Worm (Caenorhabditis elegans) whole organism, young adult: ENCODE results near the gene T21C9.11.

Experiments
- B0019.2 ChIP-seq: fragments of 200-800 bp; sonication (Bioruptor generic); conservative IDR thresholded peaks from 2 replicates; pipeline ENCODE4 v1.3.6; 2022; ENCODE audit warnings: missing genetic modification reagents, missing genetic modification characterization, missing compliant biosample characterization
- D2030.7 ChIP-seq: fragments of 200-800 bp; sonication (Bioruptor generic); IDR thresholded peaks from 2 replicates; pipeline ENCODE4 v1.3.6; 2022; ENCODE audit warnings: missing genetic modification reagents, missing genetic modification characterization, missing compliant biosample characterization
- F37B4.10 ChIP-seq: fragments of 200-800 bp; sonication (Bioruptor generic); IDR thresholded peaks from 2 replicates; pipeline ENCODE4 v1.3.6; 2022; ENCODE audit warnings: missing genetic modification characterization, missing compliant biosample characterization
- F39B2.1 ChIP-seq: fragments of 200-800 bp; sonication (Bioruptor generic); IDR thresholded peaks from 2 replicates; pipeline ENCODE4 v1.3.6; 2022; ENCODE audit warnings: missing genetic modification reagents, missing genetic modification characterization, missing compliant biosample characterization
- F55B11.4 ChIP-seq: sonication (generic microtip); optimal IDR thresholded peaks from 2 replicates; lab custom pipeline; 2016; ENCODE audit warnings: missing compliant biosample characterization, missing genetic modification characterization, borderline replicate concordance; ENCODE audit not compliant: insufficient read depth
- F57C9.4 ChIP-seq: sonication (generic microtip); optimal IDR thresholded peaks from 2 replicates; lab custom pipeline; 2017; ENCODE audit warnings: mild to moderate bottlenecking, missing genetic modification characterization, missing compliant biosample characterization
- K12H6.12 ChIP-seq: fragments of 200-800 bp; sonication (Bioruptor generic); optimal IDR thresholded peaks from 2 replicates; lab custom pipeline; 2018; ENCODE audit warnings: mild to moderate bottlenecking, missing genetic modification characterization, missing compliant biosample characterization
- Y53G8AR.9 ChIP-seq: fragments of 200-800 bp; sonication (Bioruptor generic); conservative IDR thresholded peaks from 2 replicates; pipeline ENCODE4 v1.3.6; 2022; ENCODE audit warnings: missing genetic modification reagents, missing genetic modification characterization, missing compliant biosample characterization
- attf-3 ChIP-seq: fragments of 200-800 bp; sonication (Bioruptor generic); conservative IDR thresholded peaks from 2 replicates; pipeline ENCODE4 v1.3.6; 2022; ENCODE audit warnings: missing genetic modification reagents, missing genetic modification characterization, missing compliant biosample characterization
- ccch-3 ChIP-seq: fragments of 200-800 bp; sonication (Bioruptor generic); optimal IDR thresholded peaks from 2 replicates; lab custom pipeline; 2018; ENCODE audit warnings: mild to moderate bottlenecking, missing genetic modification characterization, missing compliant biosample characterization
- cebp-2 ChIP-seq: fragments of 200-800 bp; sonication (Bioruptor generic); IDR thresholded peaks from 2 replicates; pipeline ENCODE4 v1.3.6; 2022; ENCODE audit warnings: missing genetic modification characterization, missing compliant biosample characterization
- ceh-100 ChIP-seq: fragments of 200-800 bp; sonication (Bioruptor generic); IDR thresholded peaks from 2 replicates; pipeline ENCODE4 v1.3.6; 2022; ENCODE audit warnings: missing genetic modification reagents, missing genetic modification characterization, missing compliant biosample characterization
- ceh-58 ChIP-seq: fragments of 200-800 bp; sonication (Bioruptor generic); IDR thresholded peaks from 2 replicates; pipeline ENCODE4 v1.3.6; 2022; ENCODE audit warnings: missing genetic modification characterization, missing compliant biosample characterization
- dpl-1 ChIP-seq: fragments of 150-350 bp; optimal IDR thresholded peaks from 2 replicates; lab custom pipeline; 2014; ENCODE audit warnings: missing biosample characterization, missing genetic modification reagents, missing genetic modification characterization
- efl-1 ChIP-seq: fragments of 150-350 bp; optimal IDR thresholded peaks from 2 replicates; lab custom pipeline; 2014; ENCODE audit warnings: missing biosample characterization, missing genetic modification reagents, missing genetic modification characterization
- egl-44 ChIP-seq: fragments of 200-800 bp; sonication (Bioruptor generic); IDR thresholded peaks from 2 replicates; pipeline ENCODE4 v1.3.6; 2022; ENCODE audit warnings: missing genetic modification reagents, missing genetic modification characterization, missing compliant biosample characterization
- hlh-12 ChIP-seq: sonication (generic microtip); optimal IDR thresholded peaks from 2 replicates; lab custom pipeline; 2016; ENCODE audit warnings: missing genetic modification characterization, missing compliant biosample characterization
- hmg-1.2 ChIP-seq: fragments of 200-800 bp; sonication (Bioruptor generic); IDR thresholded peaks from 2 replicates; pipeline ENCODE4 v1.3.6; 2022; ENCODE audit warnings: missing genetic modification reagents, missing genetic modification characterization, missing compliant biosample characterization
- lsl-1 ChIP-seq: fragments of 200-800 bp; sonication (Bioruptor generic); optimal IDR thresholded peaks from 2 replicates; lab custom pipeline; 2018; ENCODE audit warnings: mild to moderate bottlenecking, missing genetic modification characterization, moderate library complexity, missing compliant biosample characterization
- madf-6 ChIP-seq: fragments of 200-800 bp; sonication (Bioruptor generic); IDR thresholded peaks from 2 replicates; pipeline ENCODE4 v1.3.6; 2022; ENCODE audit warnings: missing genetic modification reagents, missing genetic modification characterization, missing compliant biosample characterization
- madf-8 ChIP-seq: fragments of 200-800 bp; sonication (Bioruptor generic); conservative IDR thresholded peaks from 2 replicates; pipeline ENCODE4 v1.3.6; 2022; ENCODE audit warnings: missing genetic modification reagents, missing genetic modification characterization, missing compliant biosample characterization
- pbrm-1 ChIP-seq: fragments of 200-800 bp; sonication (Bioruptor generic); IDR thresholded peaks from 2 replicates; pipeline ENCODE4 v1.3.6; 2022; ENCODE audit warnings: missing genetic modification reagents, missing genetic modification characterization, missing compliant biosample characterization
- rpc-1 ChIP-seq, 2 experiments: fragments of 150-350 bp in 1 of 2; sonication (generic microtip) in 1 of 2; optimal IDR thresholded peaks; 2 replicates each; lab custom pipeline; 2014 to 2018; ENCODE audit warnings: missing biosample characterization in 1 of 2, missing genetic modification characterization in 1 of 2, missing genetic modification reagents in 1 of 2, missing genotype in 1 of 2
- snpc-1.3 ChIP-seq: sonication (generic microtip); optimal IDR thresholded peaks from 2 replicates; lab custom pipeline; 2017; ENCODE audit warnings: missing genetic modification characterization, mild to moderate bottlenecking, missing compliant biosample characterization, antibody characterized with exemption, moderate library complexity, missing genotype, missing genetic modification reagents; ENCODE audit not compliant: insufficient read depth
- snpc-3.4 ChIP-seq: sonication (generic microtip); optimal IDR thresholded peaks from 2 replicates; lab custom pipeline; 2017; ENCODE audit warnings: missing genetic modification characterization, mild to moderate bottlenecking, missing compliant biosample characterization, antibody characterized with exemption, moderate library complexity, missing genotype, missing genetic modification reagents
- snpc-4 ChIP-seq, 5 experiments: fragments of 150-350 bp in 1 of 5; sonication (generic microtip) in 4 of 5; optimal IDR thresholded peaks; 2 replicates each; lab custom pipeline; 2014 to 2018; ENCODE audit warnings: missing genetic modification characterization in 5 of 5, missing biosample characterization in 3 of 5, antibody characterized with exemption in 2 of 5, mild to moderate bottlenecking in 2 of 5, missing compliant biosample characterization in 2 of 5, missing genotype in 2 of 5, moderate library complexity in 2 of 5, missing genetic modification reagents in 1 of 5
- unc-130 ChIP-seq: sonication (generic microtip); optimal IDR thresholded peaks from 2 replicates; lab custom pipeline; 2016; ENCODE audit warnings: missing genetic modification reagents, missing genetic modification characterization, missing compliant biosample characterization
- xnd-1 ChIP-seq: sonication (generic microtip); optimal IDR thresholded peaks from 2 replicates; lab custom pipeline; 2016; ENCODE audit warnings: missing genotype, missing genetic modification reagents, missing genetic modification characterization, missing compliant biosample characterization
- zfh-2 ChIP-seq: fragments of 200-800 bp; sonication (Bioruptor generic); conservative IDR thresholded peaks from 2 replicates; pipeline ENCODE4 v1.3.6; 2022; ENCODE audit warnings: missing genetic modification reagents, missing genetic modification characterization, missing compliant biosample characterization
- ztf-22 ChIP-seq: fragments of 200-800 bp; sonication (Bioruptor generic); optimal IDR thresholded peaks from 2 replicates; lab custom pipeline; 2018; ENCODE audit warnings: mild to moderate bottlenecking, missing genetic modification characterization, moderate library complexity, missing compliant biosample characterization

Gene T21C9.11

DNA sequence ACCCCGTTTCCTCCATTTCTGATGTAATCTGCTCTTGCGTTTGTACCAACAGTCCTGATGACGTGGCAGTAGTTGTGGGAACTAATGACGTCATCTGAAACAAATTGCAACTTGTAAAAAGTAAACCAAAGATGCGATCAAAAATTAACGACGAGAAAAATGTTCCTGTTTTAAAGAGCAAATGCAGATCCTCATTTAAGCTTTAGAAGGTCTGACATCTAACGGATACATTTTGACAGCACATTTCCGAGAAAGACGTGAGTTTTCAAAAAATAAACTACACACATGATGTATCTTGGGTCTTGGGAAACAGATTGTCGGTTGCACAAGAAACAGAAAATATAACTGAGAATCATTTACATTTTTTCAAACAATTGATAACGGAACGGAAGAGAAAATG lies 20.8 kb upstream of the T21C9.11 start, which contains the start of gene H09F14.1:
TSS of gene H09F14.1 (minus strand) at position 101 of the 400 bp plus-strand sequence.
- TF ChIP-seq madf-8 (GFP tag; lab: Robert Waterston, UW) (no peak), Y53G8AR.9 (GFP tag; lab: Robert Waterston, UW) (no peak), ceh-58 (GFP tag; lab: Robert Waterston, UW) (no peak), F55B11.4 (no peak), F57C9.4 (tag; lab: Kevin White, UChicago) (no peak), zfh-2 (no peak), egl-44 (GFP tag; lab: Robert Waterston, UW) (no peak), F39B2.1 (no peak), ceh-100 (no peak), cebp-2 (GFP tag; lab: Robert Waterston, UW) (no peak), snpc-1.3 (no peak), unc-130 (no peak), ccch-3 (GFP tag; lab: Kevin White, UChicago) (no peak), pbrm-1 (GFP tag; lab: Robert Waterston, UW) (no peak)
- TF ChIP-seq, all 124 proteins: peak for 0

DNA sequence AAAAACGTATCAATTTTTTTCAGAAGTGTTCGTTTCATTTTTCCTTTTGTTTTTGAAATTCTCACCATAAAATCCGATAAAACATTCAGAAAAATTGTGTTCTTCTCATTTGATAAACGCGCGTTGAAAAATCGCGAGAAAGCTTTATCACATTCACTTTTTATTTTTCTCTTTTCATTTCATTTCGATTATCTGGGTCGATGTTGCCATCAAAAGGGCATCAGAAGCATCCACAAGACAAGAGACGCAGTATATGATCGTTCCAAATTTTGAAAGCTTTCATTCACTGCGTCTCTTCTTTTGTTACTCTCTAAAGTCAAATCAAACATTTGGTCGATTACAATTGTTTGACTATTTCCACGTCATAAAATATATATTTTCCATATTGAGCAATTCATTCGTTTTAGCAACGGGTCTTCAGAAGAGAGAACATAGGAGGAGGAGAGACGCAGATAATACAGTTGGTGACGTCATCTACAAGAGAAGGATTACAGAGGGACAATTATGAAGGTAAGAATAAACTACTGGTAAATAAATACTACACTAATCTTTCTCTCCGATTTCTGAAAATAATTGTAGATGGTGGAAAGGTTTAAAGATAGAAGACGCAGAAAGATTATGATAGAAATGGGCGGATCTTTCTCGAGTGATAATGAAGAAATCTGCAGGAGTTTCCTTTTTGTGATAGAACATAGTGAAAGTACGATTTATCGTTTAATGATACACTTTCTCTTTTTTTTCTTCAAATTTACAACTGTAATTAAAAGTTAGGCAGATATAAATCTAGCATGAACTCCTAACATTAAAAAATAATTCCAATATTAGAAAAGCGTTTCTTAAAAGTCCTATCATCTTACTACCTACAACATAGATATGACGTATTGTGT lies 7.6 kb upstream of the T21C9.11 start, which contains the start of gene H27A22.1:
TSS of gene H27A22.1 (plus strand) at position 505 of the 887 bp plus-strand sequence.
- TF ChIP-seq hmg-1.2 (GFP tag; lab: Robert Waterston, UW) (peak; percentile 56; the same call in 1 of the 2 replicates), ztf-22 (GFP tag; lab: Kevin White, UChicago) (no peak)

DNA sequence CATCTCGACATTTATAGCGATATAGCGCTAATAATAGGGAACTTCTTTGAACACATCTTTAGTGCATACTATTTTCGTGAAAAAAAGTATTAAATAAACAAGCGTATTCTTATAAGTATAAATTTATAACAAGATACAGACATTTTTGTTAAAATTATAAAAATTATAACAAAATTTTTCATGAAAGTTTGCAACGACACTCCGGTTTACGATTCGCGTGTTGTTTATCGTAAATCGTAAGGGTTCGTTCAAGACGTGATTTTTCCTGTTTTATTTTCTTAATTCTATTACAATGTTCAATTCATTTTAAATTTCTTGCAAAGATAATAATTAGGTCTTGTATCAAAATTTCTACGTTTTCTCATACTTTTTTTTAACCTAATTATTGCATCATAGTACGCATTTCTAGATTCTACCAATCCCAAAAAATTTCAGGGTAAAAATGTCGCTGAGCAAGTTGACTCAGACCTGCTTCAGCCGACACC lies 4.0 kb upstream of the T21C9.11 start, which contains the start of gene scpl-4:
TSS of gene scpl-4 (plus strand) at position 435 of the 485 bp plus-strand sequence.
- TF ChIP-seq B0019.2 (no peak), attf-3 (GFP tag; lab: Robert Waterston, UW) (peak; percentile 75)

DNA sequence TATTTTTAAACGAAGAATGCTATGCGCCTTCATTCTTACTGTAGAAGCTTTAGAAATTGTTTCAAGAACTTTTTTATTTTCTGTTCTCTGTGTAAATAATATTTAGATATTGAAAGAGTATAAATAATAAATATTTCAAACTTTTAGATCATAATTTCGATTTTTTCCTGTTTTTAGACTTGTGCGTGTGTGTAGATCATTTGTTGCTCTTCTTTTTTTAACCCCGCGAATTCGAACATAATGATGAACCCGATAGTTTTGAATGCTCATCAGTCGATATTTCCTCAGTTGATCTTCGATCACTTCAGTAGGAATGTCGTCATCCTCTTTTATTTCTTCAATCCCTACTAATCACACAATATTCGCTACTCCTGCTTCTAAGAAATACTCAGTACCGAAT lies 2.5 kb upstream of the T21C9.11 start, which contains the start of gene T21C9.13:
TSS of gene T21C9.13 (plus strand) at position 33 of the 400 bp plus-strand sequence.
- peak; percentile 60; the same call in 1 of the 2 replicates for TF ChIP-seq madf-6
- peak; percentile 45 for TF ChIP-seq lsl-1 (GFP tag; lab: Kevin White, UChicago)
- peak; percentile 10 for TF ChIP-seq xnd-1
- no peak for TF ChIP-seq K12H6.12 (tag; lab: Kevin White, UChicago)
- no peak for TF ChIP-seq dpl-1
- TF ChIP-seq ccch-3 (GFP tag; lab: Kevin White, UChicago): no peak
- TF ChIP-seq efl-1 (GFP tag; lab: Kevin White, UChicago): peak; percentile 55

DNA sequence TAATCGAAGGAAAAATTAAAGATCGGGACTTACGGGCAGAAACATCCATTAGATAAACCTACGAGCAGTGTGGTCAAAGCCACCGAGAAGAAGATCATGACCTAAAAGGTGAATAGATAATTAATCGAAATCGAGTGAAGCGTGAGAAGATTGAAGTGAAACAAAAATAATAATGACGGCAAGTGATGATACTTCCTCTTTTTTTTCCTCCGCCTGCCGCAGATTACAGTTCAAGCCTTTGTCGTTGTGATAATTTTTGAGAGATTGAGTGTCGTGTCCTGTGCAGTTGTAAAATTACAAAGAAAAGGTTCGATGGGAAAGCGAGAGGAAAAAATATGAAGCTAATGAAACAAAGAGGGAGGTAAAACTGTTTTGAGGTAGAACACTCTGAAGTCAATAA lies 2.2 kb downstream of the T21C9.11 start, which contains the start of gene T21C9.9:
TSS of gene T21C9.9 (minus strand) at position 101 of the 400 bp plus-strand sequence.
- no peak for TF ChIP-seq snpc-3.4 (tag; lab: Kevin White, UChicago)
- TF ChIP-seq F37B4.10 (GFP tag; lab: Robert Waterston, UW): 0 out of 2 replicates have a peak, but pooled peaks have one; percentile 13
- no peak for TF ChIP-seq snpc-4 (GFP tag; optimal IDR thresholded peaks at IDR 0.05; lab: Kevin White, UChicago)
- no peak for TF ChIP-seq snpc-4 (tag; optimal IDR thresholded peaks at IDR 0.05; lab: Kevin White, UChicago)
- no peak for TF ChIP-seq hlh-12
- no peak for TF ChIP-seq rpc-1 (optimal IDR thresholded peaks at IDR 0.05; lab: Kevin White, UChicago)
- TF ChIP-seq rpc-1 (tag; optimal IDR thresholded peaks at IDR 0.05; lab: Kevin White, UChicago): no peak
- no peak for TF ChIP-seq D2030.7 (GFP tag; lab: Robert Waterston, UW)
